Fruit fly (Drosophila melanogaster): Measurements from ENCODE around the gene CG34429.

- TF ChIP-seq cnc (optimal IDR thresholded peaks at IDR 0.05) = no peak
- no peak for TF ChIP-seq CG7045 (GFP tag; optimal IDR thresholded peaks at IDR 0.05)
- TF ChIP-seq ovo (GFP tag; optimal IDR thresholded peaks at IDR 0.05) = no peak
- TF ChIP-seq CG14711 (tag; optimal IDR thresholded peaks at IDR 0.05) = no peak
Measured at dm6 chr3L:13061322-13061809, 1.5 kb upstream of the CG34429 start, which contains the start of the genes CG14115 and CG34428.

All from whole organism, adult.